Fruit fly (Drosophila melanogaster) whole organism, adult: ENCODE measurements around the gene dsd.

Experiments used
- CG11617 ChIP-seq: fragments of 200-800 bp; sonication (Bioruptor generic); optimal IDR thresholded peaks from 2 replicates; lab custom pipeline; 2017; ENCODE audit warnings: mild to moderate bottlenecking, missing biosample characterization, missing genetic modification reagents, missing genetic modification characterization
- CG5204 ChIP-seq: fragments of 200-800 bp; sonication (Bioruptor generic); optimal IDR thresholded peaks from 2 replicates; lab custom pipeline; 2016; ENCODE audit warnings: missing biosample characterization, missing genetic modification characterization
- CG7045 ChIP-seq: fragments of 200-800 bp; sonication (Bioruptor generic); optimal IDR thresholded peaks from 2 replicates; lab custom pipeline; 2017; ENCODE audit warnings: missing biosample characterization, mild to moderate bottlenecking, missing genetic modification characterization
- Clk ChIP-seq: fragments of 200-800 bp; sonication (Bioruptor generic); optimal IDR thresholded peaks from 2 replicates; lab custom pipeline; 2017; ENCODE audit warnings: missing biosample characterization, missing genetic modification characterization
- Crg-1 ChIP-seq: fragments of 200-800 bp; sonication (Bioruptor generic); optimal IDR thresholded peaks from 2 replicates; lab custom pipeline; 2016; ENCODE audit warnings: missing biosample characterization, missing genetic modification characterization
- bab1 ChIP-seq: fragments of 200-800 bp; sonication (Bioruptor generic); optimal IDR thresholded peaks from 3 replicates; lab custom pipeline; 2019; ENCODE audit warnings: missing biosample characterization, mild to moderate bottlenecking, missing genetic modification characterization, moderate library complexity
- kay ChIP-seq: fragments of 200-800 bp; sonication (Bioruptor generic); peaks from one replicate; lab custom pipeline; 2016; ENCODE audit warnings: missing biosample characterization, missing genetic modification characterization, borderline replicate concordance
- pad ChIP-seq: fragments of 200-800 bp; sonication (Bioruptor generic); optimal IDR thresholded peaks from 3 replicates; lab custom pipeline; 2017; ENCODE audit warnings: missing biosample characterization, missing genetic modification characterization, mild to moderate bottlenecking, moderate library complexity, missing genetic modification reagents
- toe ChIP-seq: fragments of 200-800 bp; sonication (Bioruptor generic); optimal IDR thresholded peaks from 2 replicates; lab custom pipeline; 2016; ENCODE audit warnings: missing biosample characterization, missing genetic modification characterization

DNA sequence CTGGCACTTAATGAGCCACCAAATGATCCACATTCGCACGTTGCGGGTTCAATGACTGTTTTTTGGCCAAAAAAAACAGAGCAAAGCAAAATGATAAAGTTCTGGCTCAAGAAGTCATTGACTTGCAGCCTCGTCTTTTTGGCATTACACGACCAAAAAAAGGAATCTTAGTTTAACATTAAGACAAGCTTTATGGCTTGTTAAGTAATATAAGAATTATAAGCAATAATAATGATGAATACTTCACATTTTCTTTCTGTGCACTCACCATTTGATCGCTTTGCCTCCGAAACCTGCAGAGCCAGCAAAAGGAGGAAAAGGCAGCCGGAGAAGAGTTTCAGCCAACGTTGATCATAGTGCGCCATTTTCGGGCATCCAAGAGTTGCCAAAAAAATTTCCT, 14.0 kb downstream of the dsd start:
- TF ChIP-seq CG11617 = no peak
- TF ChIP-seq bab1 (GFP tag; lab: Kevin White, UChicago) = no peak
- no peak for TF ChIP-seq CG7045 (GFP tag; lab: Kevin White, UChicago)
- TF ChIP-seq CG5204 (GFP tag; lab: Kevin White, UChicago) = no peak
- TF ChIP-seq Crg-1 = no peak
- TF ChIP-seq toe = no peak
- TF ChIP-seq pad = no peak
- TF ChIP-seq Clk = no peak
- no peak for TF ChIP-seq kay
